Fruit fly (Drosophila melanogaster): ENCODE results near the gene scpr-A.

The scpr-A gene

DNA sequence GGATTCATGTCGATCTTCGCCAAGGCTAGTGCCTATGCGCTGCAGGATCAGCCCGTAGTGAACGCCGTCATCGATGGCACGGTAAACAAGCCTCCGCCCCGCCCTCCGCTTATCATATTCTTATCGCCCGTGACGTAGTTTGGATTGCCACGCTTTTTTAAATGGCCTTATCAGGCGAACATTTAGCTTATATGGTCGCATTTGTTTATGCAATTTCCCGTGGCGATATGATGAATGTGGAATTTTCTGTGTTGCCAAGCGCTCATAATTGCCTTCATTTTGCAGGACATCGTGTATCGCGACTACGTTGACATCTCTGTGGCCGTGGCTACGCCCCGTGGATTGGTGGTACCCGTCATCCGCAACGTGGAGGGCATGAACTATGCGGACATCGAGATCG is 4.8 kb downstream of the scpr-A start:
- no peak for TF ChIP-seq CG17801 (GFP tag; optimal IDR thresholded peaks at IDR 0.05; ENCODE audit: partially characterized antibody)

DNA sequence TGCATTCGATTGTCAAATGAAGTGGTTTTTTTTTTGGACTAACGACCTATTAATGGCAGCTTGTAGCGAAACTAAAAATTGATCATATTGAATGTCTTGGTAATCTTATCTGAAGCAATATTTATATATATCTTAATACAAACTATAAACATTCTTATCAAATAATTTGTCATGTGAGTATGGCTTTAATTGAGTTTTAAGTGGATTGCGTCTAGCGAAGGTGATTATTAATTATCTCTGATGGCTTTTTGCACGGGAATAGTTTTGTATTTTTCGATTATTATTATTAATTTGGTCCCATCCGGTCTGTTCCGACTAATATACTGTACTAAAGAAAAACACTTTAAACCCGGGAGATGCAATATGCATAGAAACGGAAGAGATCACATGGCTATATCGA is 5.9 kb downstream of the scpr-A start:
- TF ChIP-seq CG17801 (GFP tag; optimal IDR thresholded peaks at IDR 0.05; ENCODE audit: partially characterized antibody) = no peak

DNA sequence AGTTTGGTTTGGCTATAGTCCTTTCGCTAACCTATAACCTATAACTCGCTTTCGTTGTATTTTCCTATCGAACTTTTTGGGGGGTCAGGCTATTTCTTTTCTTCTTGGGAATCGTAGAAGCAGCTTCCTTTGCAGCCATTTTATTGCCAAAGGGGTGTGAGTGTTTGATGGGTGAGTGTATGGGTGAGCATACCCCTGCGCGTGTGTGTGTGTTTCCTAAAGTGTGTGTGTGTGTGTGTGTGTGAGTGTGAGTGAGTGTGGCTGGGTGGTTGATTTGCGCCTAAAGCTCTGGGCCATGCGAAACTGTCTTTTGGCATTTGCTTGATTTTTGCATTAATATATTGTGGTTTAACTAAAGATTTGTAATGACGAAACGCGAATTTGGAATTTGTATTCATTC is 12.8 kb downstream of the scpr-A start:
- no peak for TF ChIP-seq CG17801 (GFP tag; optimal IDR thresholded peaks at IDR 0.05; ENCODE audit: partially characterized antibody)

DNA sequence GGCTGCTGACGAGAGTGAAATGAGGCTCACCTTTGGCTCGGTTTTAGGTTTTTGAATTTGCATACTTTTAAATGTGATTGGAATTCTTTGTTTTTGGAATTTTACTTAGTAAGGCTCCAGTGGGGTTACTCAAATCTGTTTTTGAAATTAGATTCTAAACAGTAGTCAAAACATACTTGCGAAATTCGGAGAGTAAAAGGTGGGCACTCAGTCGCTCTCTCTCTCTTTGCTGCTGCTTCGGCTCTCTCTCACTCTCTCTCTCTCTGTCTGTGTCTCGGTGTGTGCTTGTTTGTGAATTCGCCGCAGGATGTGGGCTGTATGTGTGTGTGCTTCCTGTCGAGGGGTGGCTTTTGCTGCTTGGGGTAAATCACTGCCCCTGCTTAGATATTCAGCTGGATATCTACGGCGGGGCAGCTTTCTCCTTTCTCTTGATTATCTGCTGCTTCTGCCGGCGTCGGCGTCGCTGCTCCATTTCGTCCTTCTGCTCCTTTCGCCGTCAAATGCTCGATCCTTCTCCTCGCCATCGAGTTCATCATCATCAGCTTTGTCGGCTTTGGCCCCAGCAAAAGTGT is 13.5 kb downstream of the scpr-A start:
- TF ChIP-seq CG17801 (GFP tag; optimal IDR thresholded peaks at IDR 0.05; ENCODE audit: partially characterized antibody) = no peak

DNA sequence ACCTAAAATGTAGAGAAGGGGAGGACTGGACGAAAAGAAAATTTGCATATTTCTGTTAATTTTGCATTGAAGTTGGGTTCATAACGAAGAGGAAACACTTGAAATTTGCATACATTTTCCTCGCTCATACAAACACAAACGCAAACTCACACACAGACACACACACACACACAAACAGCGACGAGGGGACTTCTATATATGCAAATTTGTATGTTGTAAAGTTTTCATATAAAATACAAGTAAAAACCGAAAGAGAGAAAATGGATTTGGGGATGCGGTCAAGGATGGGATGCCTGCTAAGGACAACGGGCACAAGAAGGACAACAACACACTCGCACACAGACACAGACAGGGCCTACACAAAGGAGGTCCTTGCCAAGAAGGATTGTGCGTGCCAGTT is 16.6 kb downstream of the scpr-A start:
- TF ChIP-seq CG17801 (GFP tag; optimal IDR thresholded peaks at IDR 0.05; ENCODE audit: partially characterized antibody) = no peak

DNA sequence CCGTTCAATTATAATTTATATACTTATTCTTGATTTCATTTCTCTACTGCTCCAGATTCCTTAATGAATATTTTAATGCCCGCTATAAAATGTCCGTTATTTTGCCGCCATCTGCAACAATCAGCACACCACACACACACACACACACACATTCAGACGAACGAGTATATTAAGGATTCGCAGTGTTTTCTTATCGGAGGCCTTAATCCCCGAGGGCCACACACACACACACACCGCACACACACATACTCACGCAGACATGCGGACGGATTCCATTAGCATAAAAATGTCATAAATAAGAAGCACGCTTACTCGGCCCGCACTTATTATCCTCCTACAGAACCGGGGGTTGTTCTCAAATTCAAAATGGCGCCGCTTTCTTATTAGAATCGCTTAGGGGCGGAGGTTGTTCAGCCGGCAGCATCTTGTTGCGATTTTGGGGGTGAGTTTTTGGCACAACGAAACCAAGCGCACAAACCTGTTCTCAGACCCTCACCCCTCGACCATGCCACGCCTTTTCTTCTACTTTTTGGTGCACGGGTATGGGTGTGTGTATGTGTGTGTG is 20.1 kb downstream of the scpr-A start:
- no peak for TF ChIP-seq CG17801 (GFP tag; optimal IDR thresholded peaks at IDR 0.05; ENCODE audit: partially characterized antibody)

DNA sequence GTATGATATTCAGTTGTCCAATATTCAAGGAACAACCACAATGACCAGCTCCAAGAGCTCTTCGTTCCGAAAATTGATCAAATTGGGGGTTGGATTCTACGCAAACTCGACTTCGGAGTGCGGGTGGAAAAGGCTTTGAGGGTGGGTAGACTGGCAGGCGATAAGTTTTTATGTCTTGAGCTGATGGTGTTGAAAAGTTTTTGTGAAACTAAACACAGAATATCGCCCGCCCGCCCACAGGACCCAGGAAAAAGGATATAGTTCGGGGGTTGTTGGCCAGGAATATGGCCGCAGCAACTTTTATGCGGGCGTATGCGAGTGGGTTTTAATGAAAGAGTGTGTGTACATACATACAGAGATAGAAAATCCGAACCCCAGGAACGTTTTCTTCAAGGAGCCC is 22.6 kb downstream of the scpr-A start:
- no peak for TF ChIP-seq CG17801 (GFP tag; optimal IDR thresholded peaks at IDR 0.05; ENCODE audit: partially characterized antibody)

DNA sequence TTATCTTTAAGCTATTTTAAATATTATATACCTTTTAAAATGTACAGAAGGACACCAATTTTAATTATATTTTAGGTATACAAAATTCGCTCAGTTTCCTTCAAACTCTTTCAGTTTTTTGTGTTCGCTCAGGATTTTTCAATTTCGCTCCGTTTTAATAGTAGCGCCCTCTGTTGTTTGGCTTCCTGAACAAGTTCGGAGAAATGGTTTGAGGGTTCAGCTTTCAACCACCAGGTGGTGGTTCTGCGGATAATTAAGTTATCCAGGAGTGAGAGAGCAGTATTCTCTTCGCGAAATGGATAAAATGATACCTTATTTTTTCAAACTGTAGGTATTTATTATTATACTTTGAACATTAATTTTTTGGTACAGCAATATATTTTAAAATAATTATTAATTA is 28.0 kb downstream of the scpr-A start:
- no peak for TF ChIP-seq CG17801 (GFP tag; optimal IDR thresholded peaks at IDR 0.05; ENCODE audit: partially characterized antibody)

DNA sequence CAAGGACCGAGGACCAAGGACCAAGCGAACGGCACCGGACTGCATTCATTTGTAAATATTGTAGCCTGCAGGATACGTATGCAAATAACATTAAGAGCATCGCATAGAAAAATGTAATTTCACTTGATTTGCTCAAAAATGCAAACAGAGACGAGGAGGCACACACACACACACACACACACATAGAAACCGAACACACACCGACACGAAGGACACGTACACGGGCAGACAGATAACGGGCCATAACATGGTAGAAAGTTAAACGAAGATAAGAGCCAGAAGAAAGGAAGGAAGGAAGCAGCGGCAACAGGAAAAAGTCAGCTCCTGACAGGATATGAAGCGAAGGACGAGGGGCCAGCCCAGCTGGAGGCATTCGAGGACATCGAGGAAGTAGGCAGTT is 29.6 kb downstream of the scpr-A start:
- TF ChIP-seq CG17801 (GFP tag; optimal IDR thresholded peaks at IDR 0.05; ENCODE audit: partially characterized antibody) = no peak

DNA sequence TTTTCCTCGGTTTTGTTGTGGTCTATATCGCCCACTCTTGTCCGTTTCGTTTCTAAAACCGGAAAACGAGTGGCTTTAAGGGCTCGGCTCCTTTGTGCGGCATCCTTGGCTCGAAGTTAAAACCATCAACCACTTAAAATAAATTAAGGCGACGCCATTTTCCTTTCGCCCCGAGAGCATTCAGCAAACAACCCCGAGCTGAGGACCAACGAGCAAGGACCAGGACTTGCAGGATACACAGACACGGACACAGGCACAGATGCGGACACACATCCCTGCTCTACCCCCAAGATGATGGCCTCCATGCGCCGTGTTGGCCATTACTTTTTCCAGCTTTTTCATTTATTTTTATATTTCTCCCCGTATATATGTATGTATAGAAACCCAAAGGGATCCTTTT is 31.7 kb downstream of the scpr-A start:
- TF ChIP-seq CG17801 (GFP tag; optimal IDR thresholded peaks at IDR 0.05; ENCODE audit: partially characterized antibody) = no peak

DNA sequence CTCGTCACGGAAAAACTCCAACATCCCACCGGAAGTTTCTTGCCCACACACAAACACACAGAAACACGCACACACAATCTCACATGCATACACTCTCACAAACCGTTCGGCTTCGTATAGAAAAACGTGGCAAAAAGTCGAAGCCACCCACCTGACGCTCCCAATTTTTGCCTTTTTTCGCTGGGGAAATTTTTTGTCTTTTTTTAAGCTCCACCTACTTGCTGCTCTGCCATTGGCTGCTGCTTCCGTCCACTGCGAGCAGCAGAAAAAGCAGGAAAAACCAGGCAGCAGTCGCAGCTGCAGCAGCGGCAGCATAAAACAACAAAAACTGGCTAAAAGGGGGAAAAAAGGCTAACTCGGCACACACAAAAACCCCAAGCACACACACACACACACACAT is 40.9 kb downstream of the scpr-A start:
- TF ChIP-seq CG17801 (GFP tag; optimal IDR thresholded peaks at IDR 0.05; ENCODE audit: partially characterized antibody) = no peak

DNA sequence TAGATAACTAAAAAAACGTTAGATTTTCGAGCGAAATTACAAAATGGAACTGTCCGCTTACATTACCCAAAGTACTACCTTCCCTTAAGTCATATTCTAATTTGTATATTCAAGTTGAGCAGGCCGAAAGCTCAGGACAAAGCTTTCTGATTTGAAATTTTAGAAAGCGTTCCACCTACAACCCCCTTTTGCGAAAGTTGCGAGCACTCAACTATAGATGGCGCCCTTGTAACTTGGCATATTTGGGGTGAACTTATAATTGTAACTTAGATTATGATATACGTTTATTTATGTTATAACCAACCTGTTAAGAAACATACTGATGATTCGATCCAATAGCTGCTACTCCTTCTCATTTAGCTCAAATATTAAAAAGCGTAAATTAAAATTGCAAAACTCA is 46.0 kb downstream of the scpr-A start:
- TF ChIP-seq CG17801 (GFP tag; optimal IDR thresholded peaks at IDR 0.05; ENCODE audit: partially characterized antibody) = no peak
